Fruit fly (Drosophila melanogaster) whole organism, embryonic: ENCODE results near the gene Jhbp11.

Source experiments
- Awh ChIP-seq: fragments of 200-800 bp; sonication (Bioruptor generic); IDR thresholded peaks from 2 replicates; pipeline ENCODE4, ENCODE4 v1.3.6; 2022; ENCODE audit warnings: missing biosample characterization, missing genetic modification characterization
- CG11093 ChIP-seq: fragments of 200-800 bp; sonication (Bioruptor generic); IDR thresholded peaks from 3 replicates; pipeline ENCODE4 v1.3.6; 2022; ENCODE audit warnings: missing biosample characterization, missing genetic modification characterization
- CG11723 ChIP-seq: fragments of 200-800 bp; sonication (Bioruptor generic); optimal IDR thresholded peaks from 2 replicates; lab custom pipeline; 2017; ENCODE audit warnings: missing biosample characterization, mild to moderate bottlenecking, missing genetic modification characterization
- CG12659 ChIP-seq: fragments of 200-800 bp; sonication (Bioruptor generic); optimal IDR thresholded peaks from 3 replicates; lab custom pipeline; 2017; ENCODE audit warnings: mild to moderate bottlenecking, missing biosample characterization, missing genetic modification reagents, missing genetic modification characterization
- CG13123 ChIP-seq: fragments of 200-800 bp; sonication (Bioruptor generic); optimal IDR thresholded peaks from 2 replicates; lab custom pipeline; 2016; ENCODE audit warnings: missing biosample characterization, missing genetic modification characterization
- CG14050 ChIP-seq: fragments of 200-800 bp; sonication (Bioruptor generic); IDR thresholded peaks from 3 replicates; pipeline ENCODE4 v1.3.6; 2022; ENCODE audit warnings: missing biosample characterization, missing genetic modification characterization
- CG15269 ChIP-seq: fragments of 200-800 bp; sonication (Bioruptor generic); optimal IDR thresholded peaks from 2 replicates; lab custom pipeline; 2018; ENCODE audit warnings: missing biosample characterization, mild to moderate bottlenecking, missing genetic modification characterization, moderate library complexity
- CG1647 ChIP-seq: fragments of 200-800 bp; sonication (Bioruptor generic); optimal IDR thresholded peaks from 3 replicates; lab custom pipeline; 2016; ENCODE audit warnings: missing biosample characterization, missing genetic modification characterization
- CG17186 ChIP-seq: fragments of 200-800 bp; sonication (Bioruptor generic); optimal IDR thresholded peaks from 3 replicates; lab custom pipeline; 2017; ENCODE audit warnings: missing biosample characterization, missing genetic modification reagents, missing genetic modification characterization
- CG1792 ChIP-seq: fragments of 200-800 bp; sonication (Bioruptor generic); optimal IDR thresholded peaks from 2 replicates; lab custom pipeline; 2016; ENCODE audit warnings: missing biosample characterization, missing genetic modification characterization
- CG2875 ChIP-seq: fragments of 200-800 bp; sonication (Bioruptor generic); optimal IDR thresholded peaks from 2 replicates; lab custom pipeline; 2017; ENCODE audit warnings: missing biosample characterization, mild to moderate bottlenecking, missing genetic modification characterization, missing genetic modification reagents
- CG3163 ChIP-seq: fragments of 200-800 bp; sonication (Bioruptor generic); optimal IDR thresholded peaks from 3 replicates; lab custom pipeline; 2016; ENCODE audit warnings: missing biosample characterization, missing genetic modification characterization
- CG3281 ChIP-seq: fragments of 200-800 bp; sonication (Bioruptor generic); optimal IDR thresholded peaks from 3 replicates; lab custom pipeline; 2017; ENCODE audit warnings: missing biosample characterization, mild to moderate bottlenecking, missing genetic modification characterization
- CG34422 ChIP-seq: fragments of 200-800 bp; sonication (Bioruptor generic); IDR thresholded peaks from 3 replicates; pipeline ENCODE4 v1.3.6; 2022; ENCODE audit warnings: missing biosample characterization, missing genetic modification characterization
- CG6765 ChIP-seq: fragments of 200-800 bp; sonication (Bioruptor generic); optimal IDR thresholded peaks from 3 replicates; lab custom pipeline; 2017; ENCODE audit warnings: missing biosample characterization, mild to moderate bottlenecking, missing genetic modification characterization
- CG7963 ChIP-seq: fragments of 200-800 bp; sonication (Bioruptor generic); IDR thresholded peaks from 3 replicates; pipeline ENCODE4 v1.3.6; 2022; ENCODE audit warnings: missing biosample characterization, missing genetic modification characterization; ENCODE audit not compliant: partially characterized antibody
- CG8478 ChIP-seq: fragments of >200 bp; optimal IDR thresholded peaks from 2 replicates; lab custom pipeline; 2018
- CG9215 ChIP-seq: fragments of 200-800 bp; sonication (Bioruptor generic); IDR thresholded peaks from 2 replicates; pipeline ENCODE4 v1.3.6; 2022; ENCODE audit warnings: missing biosample characterization, missing genetic modification characterization
- CG9437 ChIP-seq: fragments of 200-800 bp; sonication (Bioruptor generic); optimal IDR thresholded peaks from 2 replicates; lab custom pipeline; 2018; ENCODE audit warnings: missing biosample characterization, mild to moderate bottlenecking, missing genetic modification characterization
- CTCF ChIP-seq: fragments of 200-800 bp; sonication (Bioruptor generic); optimal IDR thresholded peaks from 2 replicates; lab custom pipeline; 2017; ENCODE audit warnings: missing biosample characterization, mild to moderate bottlenecking, missing genetic modification characterization, moderate library complexity
- CoRest ChIP-seq: fragments of 200-800 bp; sonication (Bioruptor generic); optimal IDR thresholded peaks from 3 replicates; lab custom pipeline; 2018; ENCODE audit warnings: missing biosample characterization, mild to moderate bottlenecking, missing genetic modification characterization, moderate library complexity
- D19A ChIP-seq: fragments of 200-800 bp; optimal IDR thresholded peaks from 3 replicates; lab custom pipeline; 2019; ENCODE audit warnings: missing biosample characterization, mild to moderate bottlenecking, missing genetic modification characterization, moderate library complexity
- Dek ChIP-seq: fragments of 200-800 bp; sonication (Bioruptor generic); optimal IDR thresholded peaks from 3 replicates; lab custom pipeline; 2019; ENCODE audit warnings: missing biosample characterization, mild to moderate bottlenecking, missing genetic modification characterization, moderate library complexity
- Dip2 ChIP-seq: fragments of 200-800 bp; sonication (Bioruptor generic); IDR thresholded peaks from 2 replicates; pipeline ENCODE4 v1.3.6; 2022; ENCODE audit warnings: missing biosample characterization, missing genetic modification characterization
- E2f2 ChIP-seq: fragments of 200-800 bp; sonication (Bioruptor generic); IDR thresholded peaks from 2 replicates; pipeline ENCODE4 v1.3.6; 2022; ENCODE audit warnings: missing biosample characterization, missing genetic modification characterization
- Fer2 ChIP-seq: fragments of 200-800 bp; sonication (Bioruptor generic); optimal IDR thresholded peaks from 2 replicates; lab custom pipeline; 2018; ENCODE audit warnings: missing biosample characterization, mild to moderate bottlenecking, missing genetic modification characterization, moderate library complexity
- Hey ChIP-seq: fragments of 200-800 bp; sonication (Bioruptor generic); optimal IDR thresholded peaks from 3 replicates; lab custom pipeline; 2018; ENCODE audit warnings: missing biosample characterization, mild to moderate bottlenecking, missing genetic modification characterization
- HmgD ChIP-seq: fragments of 200-800 bp; sonication (Bioruptor generic); optimal IDR thresholded peaks from 3 replicates; lab custom pipeline; 2016; ENCODE audit warnings: missing biosample characterization, missing genetic modification characterization
- Lim3 ChIP-seq: fragments of 200-800 bp; sonication (Bioruptor generic); IDR thresholded peaks from 2 replicates; pipeline ENCODE4 v1.3.6; 2022; ENCODE audit warnings: missing biosample characterization, missing genetic modification characterization
- MESR4 ChIP-seq: fragments of 200-800 bp; sonication (Bioruptor generic); optimal IDR thresholded peaks from 2 replicates; lab custom pipeline; 2018; ENCODE audit warnings: missing biosample characterization, mild to moderate bottlenecking, missing genetic modification characterization, moderate library complexity
- MTF-1 ChIP-seq: fragments of 200-800 bp; sonication (Bioruptor generic); optimal IDR thresholded peaks from 2 replicates; lab custom pipeline; 2018; ENCODE audit warnings: missing biosample characterization, mild to moderate bottlenecking, missing genetic modification characterization, borderline replicate concordance
- Neu2 ChIP-seq: fragments of 200-800 bp; sonication (Bioruptor generic); optimal IDR thresholded peaks from 3 replicates; lab custom pipeline; 2016; ENCODE audit warnings: missing biosample characterization, missing genetic modification characterization, borderline replicate concordance
- Optix ChIP-seq: fragments of 200-800 bp; sonication (Bioruptor generic); IDR thresholded peaks from 3 replicates; pipeline ENCODE4 v1.3.6; 2022; ENCODE audit warnings: missing biosample characterization, missing genetic modification characterization
- Poxn ChIP-seq: fragments of 200-800 bp; sonication (Bioruptor generic); IDR thresholded peaks from 2 replicates; pipeline ENCODE4 v1.3.6; 2022; ENCODE audit warnings: missing biosample characterization, missing genetic modification characterization
- Xbp1 ChIP-seq: fragments of 200-800 bp; sonication (Bioruptor generic); optimal IDR thresholded peaks from 3 replicates; lab custom pipeline; 2016; ENCODE audit warnings: missing biosample characterization, mild to moderate bottlenecking, missing genetic modification characterization
- ara ChIP-seq: fragments of 200-800 bp; sonication (Bioruptor generic); IDR thresholded peaks from 2 replicates; pipeline ENCODE4 v1.3.6; 2022; ENCODE audit warnings: missing biosample characterization, missing genetic modification characterization
- gcm2 ChIP-seq: fragments of 200-800 bp; sonication (Bioruptor generic); optimal IDR thresholded peaks from 2 replicates; lab custom pipeline; 2016; ENCODE audit warnings: missing biosample characterization, missing genetic modification characterization
- lilli ChIP-seq: fragments of 200-800 bp; sonication (Bioruptor generic); optimal IDR thresholded peaks from 3 replicates; lab custom pipeline; 2016; ENCODE audit warnings: missing biosample characterization, missing genetic modification characterization
- mam ChIP-seq: fragments of 200-800 bp; sonication (Bioruptor generic); optimal IDR thresholded peaks from 3 replicates; lab custom pipeline; 2016; ENCODE audit warnings: missing biosample characterization, missing genetic modification characterization
- nmo ChIP-seq: fragments of 200-800 bp; sonication (Bioruptor generic); optimal IDR thresholded peaks from 2 replicates; lab custom pipeline; 2018; ENCODE audit warnings: missing biosample characterization, mild to moderate bottlenecking, missing genetic modification characterization, moderate library complexity
- phol ChIP-seq: fragments of 200-800 bp; sonication (Bioruptor generic); optimal IDR thresholded peaks from 3 replicates; lab custom pipeline; 2018; ENCODE audit warnings: missing biosample characterization, mild to moderate bottlenecking, missing genetic modification characterization, moderate library complexity
- prd ChIP-seq, 3 experiments: fragments of >200 bp in 2 of 3; fragments of 200-800 bp in 1 of 3; sonication (Bioruptor generic) in 1 of 3; optimal IDR thresholded peaks in 2 of 3; IDR thresholded peaks in 1 of 3; 2 replicates in 2 of 3; 3 replicates in 1 of 3; pipeline versions ENCODE4 v1.3.6 to Lab custom; 2017 to 2022; ENCODE audit warnings: missing biosample characterization in 1 of 3, missing genetic modification characterization in 1 of 3
- pros ChIP-seq: fragments of 200-800 bp; sonication (Bioruptor generic); optimal IDR thresholded peaks from 3 replicates; lab custom pipeline; 2019; ENCODE audit warnings: missing biosample characterization, mild to moderate bottlenecking, missing genetic modification characterization, moderate library complexity
- salm ChIP-seq: fragments of 200-800 bp; sonication (Bioruptor generic); optimal IDR thresholded peaks from 2 replicates; lab custom pipeline; 2018; ENCODE audit warnings: missing biosample characterization, mild to moderate bottlenecking, missing genetic modification characterization
- sens ChIP-seq: fragments of 200-800 bp; sonication (Bioruptor generic); peaks from one replicate; lab custom pipeline; 2016; ENCODE audit warnings: missing biosample characterization, missing genetic modification characterization
- sna ChIP-seq: fragments of 200-800 bp; sonication (Bioruptor generic); IDR thresholded peaks from 2 replicates; pipeline ENCODE4 v1.3.6; 2022; ENCODE audit warnings: missing biosample characterization, missing genetic modification characterization; ENCODE audit not compliant: partially characterized antibody
- so ChIP-seq: fragments of 200-800 bp; sonication (Bioruptor generic); IDR thresholded peaks from 3 replicates; pipeline ENCODE4 v1.3.6; 2022; ENCODE audit warnings: missing biosample characterization, missing genetic modification characterization
- stc ChIP-seq: fragments of 200-800 bp; sonication (Bioruptor generic); IDR thresholded peaks from 2 replicates; pipeline ENCODE4 v1.3.6; 2022; ENCODE audit warnings: missing biosample characterization, missing genetic modification characterization
- sug ChIP-seq: fragments of 200-800 bp; optimal IDR thresholded peaks from 2 replicates; lab custom pipeline; 2019; ENCODE audit warnings: missing biosample characterization, mild to moderate bottlenecking, missing genetic modification characterization, moderate library complexity
- trem ChIP-seq: fragments of 200-800 bp; optimal IDR thresholded peaks from 3 replicates; lab custom pipeline; 2019; ENCODE audit warnings: missing biosample characterization, mild to moderate bottlenecking, missing genetic modification characterization, moderate library complexity
- unc-4 ChIP-seq: fragments of 200-800 bp; sonication (Bioruptor generic); IDR thresholded peaks from 2 replicates; pipeline ENCODE4 v1.3.6; 2022; ENCODE audit warnings: missing biosample characterization, missing genetic modification characterization; ENCODE audit not compliant: partially characterized antibody
- yki ChIP-seq: fragments of >200 bp; optimal IDR thresholded peaks from 3 replicates; lab custom pipeline; 2018
- zen ChIP-seq: fragments of 200-800 bp; sonication (Bioruptor generic); optimal IDR thresholded peaks from 3 replicates; lab custom pipeline; 2018; ENCODE audit warnings: missing biosample characterization, mild to moderate bottlenecking, missing genetic modification characterization, moderate library complexity

Jhbp11 gene

dm6 chr3R:27151516-27151823, 50.4 kb downstream of the Jhbp11 start, which contains the start of gene Men-b (continued):
- TF ChIP-seq E2f2 = peak; percentile 87
- TF ChIP-seq stc (GFP tag; lab: Robert Waterston, UW) = no peak
- no peak for TF ChIP-seq Neu2
- peak; percentile 14; the same call in 1 of the 2 replicates for TF ChIP-seq unc-4
- TF ChIP-seq Lim3 = no peak
- no peak for TF ChIP-seq MTF-1 (GFP tag; lab: Kevin White, UChicago)
- TF ChIP-seq nmo (GFP tag; lab: Kevin White, UChicago) = no peak
- TF ChIP-seq phol (tag; lab: Kevin White, UChicago) = no peak
- TF ChIP-seq gcm2 = no peak
- no peak for TF ChIP-seq trem
- TF ChIP-seq CG15269 (tag; lab: Kevin White, UChicago) = no peak
- TF ChIP-seq Poxn (GFP tag; lab: Robert Waterston, UW) = no peak
- TF ChIP-seq pros (GFP tag; lab: Kevin White, UChicago) = no peak
- TF ChIP-seq CG13123 (GFP tag; lab: Kevin White, UChicago) = no peak
- no peak for TF ChIP-seq Dip2 (GFP tag; lab: Robert Waterston, UW)
- no peak for TF ChIP-seq CG7963 (GFP tag; lab: Robert Waterston, UW)
- no peak for TF ChIP-seq prd (optimal IDR thresholded peaks at IDR 0.05; lab: Kevin White, UChicago)
- no peak; the same call in 2 of the 3 replicates for TF ChIP-seq prd (GFP tag; IDR thresholded peaks at IDR 0.05; lab: Robert Waterston, UW)
- no peak for TF ChIP-seq CoRest (tag; lab: Kevin White, UChicago)
- peak; percentile 20 for TF ChIP-seq MESR4
- no peak for TF ChIP-seq lilli (GFP tag; lab: Kevin White, UChicago)
- no peak for TF ChIP-seq CG1647 (GFP tag; lab: Kevin White, UChicago)
- peak; percentile 32; the same call in 1 of the 3 replicates for TF ChIP-seq CG34422 (GFP tag; lab: Robert Waterston, UW)
- TF ChIP-seq zen (tag; lab: Kevin White, UChicago) = no peak
- no peak for TF ChIP-seq CG1792
- TF ChIP-seq CG3163 = peak; percentile 41
- TF ChIP-seq CG2875 (GFP tag; lab: Kevin White, UChicago) = no peak
- TF ChIP-seq Xbp1 = no peak
- TF ChIP-seq D19A (tag; lab: Kevin White, UChicago) = no peak
- no peak for TF ChIP-seq sens (GFP tag; lab: Kevin White, UChicago)
- TF ChIP-seq CG12659 (GFP tag; lab: Kevin White, UChicago) = peak; percentile 67
- TF ChIP-seq HmgD = peak; percentile 23
- no peak for TF ChIP-seq yki
- TF ChIP-seq CTCF (GFP tag; lab: Kevin White, UChicago) = peak; percentile 80
- TF ChIP-seq CG3281 (GFP tag; lab: Kevin White, UChicago) = no peak
- no peak for TF ChIP-seq mam (GFP tag; lab: Kevin White, UChicago)
- TF ChIP-seq sna (GFP tag; lab: Robert Waterston, UW) = peak; percentile 38; the same call in 1 of the 2 replicates
- TF ChIP-seq Fer2 = no peak
- no peak for TF ChIP-seq CG11093
- TF ChIP-seq Optix (GFP tag; lab: Robert Waterston, UW) = no peak
- TF ChIP-seq CG6765 (GFP tag; lab: Kevin White, UChicago) = no peak
- TF ChIP-seq CG11723 (GFP tag; lab: Kevin White, UChicago) = no peak
- TF ChIP-seq salm (tag; lab: Kevin White, UChicago) = no peak
- no peak for TF ChIP-seq so (GFP tag; lab: Robert Waterston, UW)
- no peak for TF ChIP-seq Dek (tag; lab: Kevin White, UChicago)
- no peak for TF ChIP-seq ara (GFP tag; lab: Robert Waterston, UW)
- TF ChIP-seq Awh (GFP tag; lab: Robert Waterston, UW) = no peak
- TF ChIP-seq Hey (tag; lab: Kevin White, UChicago) = no peak
- TF ChIP-seq sug = no peak
- no peak for TF ChIP-seq CG9215
- no peak for TF ChIP-seq CG14050 (GFP tag; lab: Robert Waterston, UW)
- TF ChIP-seq CG9437 (GFP tag; lab: Kevin White, UChicago) = no peak
- no peak for TF ChIP-seq CG8478
- peak; percentile 53 for TF ChIP-seq CG17186 (GFP tag; lab: Kevin White, UChicago)
